Fruit fly (Drosophila melanogaster) whole organism, embryonic: ENCODE results near the gene Pde9.
A peak's percentile ranks its signal among the peaks of the same experiment; 100 is the strongest.

ENCODE experiments used
- Abd-B ChIP-seq: fragments of 200-800 bp; sonication (Bioruptor generic); optimal IDR thresholded peaks from 2 replicates; lab custom pipeline; 2018; ENCODE audit warnings: missing biosample characterization, mild to moderate bottlenecking, missing genetic modification characterization, moderate library complexity
- Ada2b ChIP-seq: fragments of 200-800 bp; sonication (Bioruptor generic); IDR thresholded peaks from 2 replicates; pipeline ENCODE4 v1.3.6; 2022; ENCODE audit warnings: missing biosample characterization, missing genetic modification characterization
- Asciz ChIP-seq: fragments of 200-800 bp; sonication (Bioruptor generic); optimal IDR thresholded peaks from 2 replicates; lab custom pipeline; 2017; ENCODE audit warnings: missing biosample characterization, mild to moderate bottlenecking, missing genetic modification characterization, missing genetic modification reagents
- B-H1 ChIP-seq: fragments of 200-800 bp; sonication (Bioruptor generic); IDR thresholded peaks from 3 replicates; pipeline ENCODE4 v1.3.6; 2022; ENCODE audit warnings: missing biosample characterization, missing genetic modification characterization
- CG12219 ChIP-seq: fragments of 200-800 bp; sonication (Bioruptor generic); optimal IDR thresholded peaks from 3 replicates; lab custom pipeline; 2018; ENCODE audit warnings: missing biosample characterization, mild to moderate bottlenecking, missing genetic modification characterization
- CG12299 ChIP-seq: fragments of 200-800 bp; sonication (Bioruptor generic); optimal IDR thresholded peaks from 2 replicates; lab custom pipeline; 2018; ENCODE audit warnings: missing biosample characterization, mild to moderate bottlenecking, missing genetic modification characterization
- CG12744 ChIP-seq: fragments of 200-800 bp; sonication (Bioruptor generic); optimal IDR thresholded peaks from 2 replicates; lab custom pipeline; 2016; ENCODE audit warnings: missing biosample characterization, missing genetic modification characterization
- CG13287 ChIP-seq: fragments of 200-800 bp; sonication (Bioruptor generic); IDR thresholded peaks from 2 replicates; pipeline ENCODE4 v1.3.6; 2022; ENCODE audit warnings: missing biosample characterization, missing genetic modification characterization; ENCODE audit not compliant: partially characterized antibody
- CG14860 ChIP-seq: fragments of 200-800 bp; sonication (Bioruptor generic); IDR thresholded peaks from 3 replicates; pipeline ENCODE4 v1.3.6; 2022; ENCODE audit warnings: missing biosample characterization, missing genetic modification characterization; ENCODE audit not compliant: partially characterized antibody
- CG2712 ChIP-seq: fragments of 200-800 bp; optimal IDR thresholded peaks from 3 replicates; lab custom pipeline; 2019; ENCODE audit warnings: missing biosample characterization, mild to moderate bottlenecking, missing genetic modification characterization, moderate library complexity
- CG32772 ChIP-seq: fragments of 200-800 bp; sonication (Bioruptor generic); IDR thresholded peaks from 2 replicates; pipeline ENCODE4 v1.3.6; 2022; ENCODE audit warnings: missing biosample characterization, missing genetic modification characterization
- CG4854 ChIP-seq: fragments of 200-800 bp; sonication (Bioruptor generic); optimal IDR thresholded peaks from 2 replicates; lab custom pipeline; 2016; ENCODE audit warnings: missing biosample characterization, missing genetic modification characterization, inconsistent platforms
- Doc3 ChIP-seq: fragments of 200-800 bp; sonication (Bioruptor generic); IDR thresholded peaks from 3 replicates; pipeline ENCODE4 v1.3.6; 2022; ENCODE audit warnings: missing biosample characterization, missing genetic modification characterization; ENCODE audit not compliant: partially characterized antibody
- Dp ChIP-seq: fragments of 200-800 bp; sonication (Bioruptor generic); optimal IDR thresholded peaks from 2 replicates; lab custom pipeline; 2018; ENCODE audit warnings: missing biosample characterization, mild to moderate bottlenecking, missing genetic modification characterization, moderate library complexity
- H2.0 ChIP-seq: fragments of 200-800 bp; sonication (Bioruptor generic); IDR thresholded peaks from 2 replicates; pipeline ENCODE4 v1.3.6; 2022; ENCODE audit warnings: missing biosample characterization, missing genetic modification characterization
- HLHmδ ChIP-seq: fragments of 200-800 bp; sonication (Bioruptor generic); optimal IDR thresholded peaks from 2 replicates; lab custom pipeline; 2018; ENCODE audit warnings: missing biosample characterization, mild to moderate bottlenecking, missing genetic modification characterization, moderate library complexity
- Hand ChIP-seq: fragments of 200-800 bp; sonication (Bioruptor generic); optimal IDR thresholded peaks from 2 replicates; lab custom pipeline; 2017; ENCODE audit warnings: mild to moderate bottlenecking, missing biosample characterization, missing genetic modification reagents, missing genetic modification characterization
- Hmx ChIP-seq: fragments of 200-800 bp; sonication (Bioruptor generic); optimal IDR thresholded peaks from 2 replicates; lab custom pipeline; 2016; ENCODE audit warnings: missing biosample characterization, missing genetic modification characterization
- Med ChIP-seq: fragments of 200-800 bp; sonication (Bioruptor generic); peaks from one replicate; lab custom pipeline; 2016; ENCODE audit warnings: missing biosample characterization, missing genetic modification characterization, mild to moderate bottlenecking, inconsistent platforms, moderate library complexity
- Myb ChIP-seq: fragments of 200-800 bp; sonication (Bioruptor generic); optimal IDR thresholded peaks from 2 replicates; lab custom pipeline; 2016; ENCODE audit warnings: missing biosample characterization, missing genetic modification characterization
- NFAT ChIP-seq: fragments of 200-800 bp; sonication (Bioruptor generic); IDR thresholded peaks from 2 replicates; pipeline ENCODE4 v1.3.6; 2022; ENCODE audit warnings: missing biosample characterization, missing genetic modification characterization
- PHDP ChIP-seq: fragments of 200-800 bp; sonication (Bioruptor generic); optimal IDR thresholded peaks from 3 replicates; lab custom pipeline; 2018; ENCODE audit warnings: missing biosample characterization, mild to moderate bottlenecking, missing genetic modification characterization, moderate library complexity
- az2 ChIP-seq: fragments of 200-800 bp; sonication (Bioruptor generic); optimal IDR thresholded peaks from 3 replicates; lab custom pipeline; 2016; ENCODE audit warnings: missing biosample characterization, missing genetic modification characterization
- bbx ChIP-seq: fragments of 200-800 bp; sonication (Bioruptor generic); IDR thresholded peaks from 2 replicates; pipeline ENCODE4 v1.3.6; 2022; ENCODE audit warnings: missing biosample characterization, missing genetic modification characterization; ENCODE audit not compliant: partially characterized antibody
- cg ChIP-seq: fragments of 200-800 bp; sonication (Bioruptor generic); optimal IDR thresholded peaks from 3 replicates; lab custom pipeline; 2019; ENCODE audit warnings: missing biosample characterization, mild to moderate bottlenecking, missing genetic modification characterization, moderate library complexity
- crc ChIP-seq: fragments of 200-800 bp; sonication (Bioruptor generic); optimal IDR thresholded peaks from 2 replicates; lab custom pipeline; 2016; ENCODE audit warnings: missing biosample characterization, missing genetic modification characterization
- crol ChIP-seq: fragments of 200-800 bp; sonication (Bioruptor generic); IDR thresholded peaks from 2 replicates; pipeline ENCODE4 v1.3.6; 2022; ENCODE audit warnings: missing biosample characterization, missing genetic modification characterization
- crp ChIP-seq, 2 experiments: fragments of 200-800 bp; sonication (Bioruptor generic); optimal IDR thresholded peaks; 2 replicates in 1 of 2; 3 replicates in 1 of 2; lab custom pipeline; 2017; ENCODE audit warnings: missing biosample characterization in 2 of 2, missing genetic modification characterization in 2 of 2, mild to moderate bottlenecking in 1 of 2, moderate library complexity in 1 of 2
- da ChIP-seq: fragments of 200-800 bp; sonication (Bioruptor generic); optimal IDR thresholded peaks from 2 replicates; lab custom pipeline; 2016; ENCODE audit warnings: missing biosample characterization, missing genetic modification characterization
- dmrt11E ChIP-seq: fragments of 200-800 bp; sonication (Bioruptor generic); optimal IDR thresholded peaks from 3 replicates; lab custom pipeline; 2018; ENCODE audit warnings: missing biosample characterization, mild to moderate bottlenecking, missing genetic modification characterization, moderate library complexity
- dysf ChIP-seq: fragments of 200-800 bp; sonication (Bioruptor generic); IDR thresholded peaks from 3 replicates; pipeline ENCODE4 v1.3.6; 2022; ENCODE audit warnings: missing biosample characterization, missing genetic modification characterization
- exex ChIP-seq: fragments of 200-800 bp; sonication (Bioruptor generic); optimal IDR thresholded peaks from 4 replicates; lab custom pipeline; 2018; ENCODE audit warnings: missing biosample characterization, mild to moderate bottlenecking, missing genetic modification characterization, moderate library complexity
- fd96Cb ChIP-seq: fragments of 200-800 bp; sonication (Bioruptor generic); optimal IDR thresholded peaks from 2 replicates; lab custom pipeline; 2018; ENCODE audit warnings: missing biosample characterization, mild to moderate bottlenecking, missing genetic modification characterization, moderate library complexity
- gro ChIP-seq: fragments of 200-800 bp; sonication (Bioruptor generic); optimal IDR thresholded peaks from 2 replicates; lab custom pipeline; 2016; ENCODE audit warnings: missing biosample characterization, missing genetic modification characterization
- hbn ChIP-seq: fragments of 200-800 bp; sonication (Bioruptor generic); IDR thresholded peaks from 2 replicates; pipeline ENCODE4 v1.3.6; 2022; ENCODE audit warnings: missing biosample characterization, missing genetic modification characterization; ENCODE audit not compliant: partially characterized antibody
- hkb ChIP-seq, 2 experiments: fragments of 200-800 bp in 1 of 2; fragments of >200 bp in 1 of 2; sonication (Bioruptor generic) in 1 of 2; IDR thresholded peaks in 1 of 2; optimal IDR thresholded peaks in 1 of 2; 2 replicates each; pipeline versions ENCODE4 v1.3.6 to Lab custom; 2017 to 2022; ENCODE audit warnings: missing biosample characterization in 1 of 2, missing genetic modification characterization in 1 of 2
- hth ChIP-seq: fragments of >200 bp; optimal IDR thresholded peaks from 2 replicates; lab custom pipeline; 2017; ENCODE audit warnings: inconsistent platforms
- klu ChIP-seq: fragments of 200-800 bp; sonication (Bioruptor generic); IDR thresholded peaks from 2 replicates; pipeline ENCODE4 v1.3.6; 2022; ENCODE audit warnings: missing biosample characterization, missing genetic modification characterization
- mam ChIP-seq: fragments of 200-800 bp; sonication (Bioruptor generic); optimal IDR thresholded peaks from 3 replicates; lab custom pipeline; 2016; ENCODE audit warnings: missing biosample characterization, missing genetic modification characterization
- odd ChIP-seq: fragments of 200-800 bp; sonication (Bioruptor generic); optimal IDR thresholded peaks from 2 replicates; lab custom pipeline; 2017; ENCODE audit warnings: missing biosample characterization, mild to moderate bottlenecking, missing genetic modification characterization
- peb ChIP-seq: fragments of 200-800 bp; sonication (Bioruptor generic); IDR thresholded peaks from 2 replicates; pipeline ENCODE4 v1.3.6; 2022; ENCODE audit warnings: missing biosample characterization, missing genetic modification characterization
- phol ChIP-seq: fragments of 200-800 bp; sonication (Bioruptor generic); optimal IDR thresholded peaks from 3 replicates; lab custom pipeline; 2018; ENCODE audit warnings: missing biosample characterization, mild to moderate bottlenecking, missing genetic modification characterization, moderate library complexity
- pum ChIP-seq: fragments of 200-800 bp; sonication (Bioruptor generic); optimal IDR thresholded peaks from 2 replicates; lab custom pipeline; 2016; ENCODE audit warnings: missing biosample characterization, missing genetic modification characterization
- tio ChIP-seq: fragments of 200-800 bp; sonication (Bioruptor generic); optimal IDR thresholded peaks from 2 replicates; lab custom pipeline; 2017; ENCODE audit warnings: missing biosample characterization, missing genetic modification characterization, inconsistent platforms
- toy ChIP-seq: fragments of 200-800 bp; sonication (Bioruptor generic); IDR thresholded peaks from 2 replicates; pipeline ENCODE4 v1.3.6; 2022; ENCODE audit warnings: missing biosample characterization, missing genetic modification characterization
- trh ChIP-seq: fragments of 200-800 bp; sonication (Bioruptor generic); optimal IDR thresholded peaks from 2 replicates; lab custom pipeline; 2016; ENCODE audit warnings: missing biosample characterization, missing genetic modification characterization
- tx ChIP-seq: fragments of 200-800 bp; sonication (Bioruptor generic); optimal IDR thresholded peaks from 2 replicates; lab custom pipeline; 2016; ENCODE audit warnings: missing biosample characterization, missing genetic modification characterization
- z ChIP-seq: fragments of 200-800 bp; sonication (Bioruptor generic); IDR thresholded peaks from 3 replicates; pipeline ENCODE4 v1.3.6; 2022; ENCODE audit warnings: missing biosample characterization, missing genetic modification characterization
- zfh1 ChIP-seq: fragments of 200-800 bp; sonication (Bioruptor generic); IDR thresholded peaks from 3 replicates; pipeline ENCODE4 v1.3.6; 2022; ENCODE audit warnings: missing biosample characterization, missing genetic modification characterization

The Pde9 gene

DNA sequence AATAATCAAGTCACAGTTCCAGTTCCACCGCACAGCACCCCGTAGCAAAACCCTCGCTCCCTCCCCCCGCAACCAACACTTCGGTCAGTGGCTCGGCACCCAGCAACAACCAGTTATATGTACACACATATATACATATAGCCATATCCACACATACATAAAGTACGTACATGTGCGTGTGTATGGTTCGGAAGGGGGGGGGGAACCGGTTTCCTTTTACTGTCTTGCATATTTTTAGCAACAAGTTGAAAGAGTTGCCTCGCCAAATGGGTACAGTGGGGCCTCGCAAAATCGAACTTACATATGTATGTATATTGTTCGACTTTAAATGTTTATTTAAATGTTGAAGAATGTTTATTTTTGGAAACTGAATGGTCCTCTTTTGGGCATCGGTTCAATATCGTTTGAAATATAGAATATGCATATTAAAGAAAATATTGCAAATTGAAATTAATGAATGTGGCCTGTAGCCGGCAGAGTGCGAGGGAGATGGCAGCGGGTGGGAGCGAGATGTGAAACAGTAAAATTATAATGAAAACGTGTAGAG is 142.0 kb downstream of the Pde9 start (continued):
- TF ChIP-seq az2: peak; percentile 27
- TF ChIP-seq CG2712 (tag; lab: Kevin White, UChicago): peak; percentile 63
- TF ChIP-seq Ada2b (GFP tag; lab: Robert Waterston, UW): peak; percentile 78
- TF ChIP-seq exex (tag; lab: Kevin White, UChicago): peak; percentile 66
- peak; percentile 9 for TF ChIP-seq dmrt11E
- TF ChIP-seq tx (GFP tag; lab: Kevin White, UChicago): peak; percentile 42
- peak; percentile 57 for TF ChIP-seq phol
- no peak for TF ChIP-seq HLHmδ
- TF ChIP-seq CG13287: no peak
- peak; percentile 45; the same call in 2 of the 3 replicates for TF ChIP-seq B-H1 (GFP tag; lab: Robert Waterston, UW)
- TF ChIP-seq pum (GFP tag; lab: Kevin White, UChicago): peak; percentile 51
- no peak for TF ChIP-seq Dp (GFP tag; lab: Kevin White, UChicago)
- TF ChIP-seq fd96Cb (tag; lab: Kevin White, UChicago): peak; percentile 53
- peak; percentile 61 for TF ChIP-seq Abd-B (GFP tag; lab: Kevin White, UChicago)
- peak; percentile 35 for TF ChIP-seq Hmx (GFP tag; lab: Kevin White, UChicago)
- no peak for TF ChIP-seq Doc3
- TF ChIP-seq zfh1: peak; percentile 68; the same call in 2 of the 3 replicates
- TF ChIP-seq CG14860 (GFP tag; lab: Robert Waterston, UW): no peak
- TF ChIP-seq crol (GFP tag; lab: Robert Waterston, UW): peak; percentile 93
- peak; percentile 56 for TF ChIP-seq Asciz (GFP tag; lab: Kevin White, UChicago)
- peak; percentile 39 for TF ChIP-seq odd (GFP tag; lab: Kevin White, UChicago)
- peak; percentile 78 for TF ChIP-seq Hand (GFP tag; lab: Kevin White, UChicago)
- TF ChIP-seq trh (GFP tag; lab: Kevin White, UChicago): no peak
- no peak for TF ChIP-seq toy (GFP tag; lab: Robert Waterston, UW)
- TF ChIP-seq PHDP: peak; percentile 78
- TF ChIP-seq cg: peak; percentile 80
- TF ChIP-seq H2.0 (GFP tag; lab: Robert Waterston, UW): peak; percentile 64
- TF ChIP-seq Myb (GFP tag; lab: Kevin White, UChicago): peak; percentile 46
- no peak for TF ChIP-seq crp (GFP tag; optimal IDR thresholded peaks at IDR 0.05; lab: Kevin White, UChicago)
- TF ChIP-seq crc: peak; percentile 37
- TF ChIP-seq bbx (GFP tag; lab: Robert Waterston, UW): no peak
- no peak for TF ChIP-seq da (GFP tag; lab: Kevin White, UChicago)
- peak; percentile 32 for TF ChIP-seq CG4854 (GFP tag; lab: Kevin White, UChicago)
- TF ChIP-seq hth (lab: Kevin White, UChicago): no peak
- TF ChIP-seq hkb (optimal IDR thresholded peaks at IDR 0.05; lab: Kevin White, UChicago): no peak
- peak; percentile 79 for TF ChIP-seq hkb (GFP tag; IDR thresholded peaks at IDR 0.05; lab: Robert Waterston, UW)
- peak; percentile 57 for TF ChIP-seq CG12299
- TF ChIP-seq dysf (GFP tag; lab: Robert Waterston, UW): peak; percentile 89
- no peak for TF ChIP-seq hbn
- TF ChIP-seq peb (GFP tag; lab: Robert Waterston, UW): peak; percentile 32; the same call in 1 of the 2 replicates
- TF ChIP-seq tio (GFP tag; lab: Kevin White, UChicago): peak; percentile 22
- TF ChIP-seq mam (GFP tag; lab: Kevin White, UChicago): peak; percentile 73
- TF ChIP-seq NFAT (GFP tag; lab: Robert Waterston, UW): peak; percentile 81
- peak; percentile 96 for TF ChIP-seq Med (GFP tag; lab: Kevin White, UChicago)
- TF ChIP-seq z (GFP tag; lab: Robert Waterston, UW): 0 out of 3 replicates have a peak, but pooled peaks have one; percentile 9
- TF ChIP-seq gro (GFP tag; lab: Kevin White, UChicago): peak; percentile 47
- TF ChIP-seq CG32772: peak; percentile 69; the same call in 1 of the 2 replicates
- TF ChIP-seq klu (GFP tag; lab: Robert Waterston, UW): peak; percentile 83
- peak; percentile 47 for TF ChIP-seq CG12219 (GFP tag; lab: Kevin White, UChicago)
- no peak for TF ChIP-seq CG12744 (GFP tag; lab: Kevin White, UChicago)
